Fruit fly (Drosophila melanogaster): ENCODE data around the gene CG5078.

DNA sequence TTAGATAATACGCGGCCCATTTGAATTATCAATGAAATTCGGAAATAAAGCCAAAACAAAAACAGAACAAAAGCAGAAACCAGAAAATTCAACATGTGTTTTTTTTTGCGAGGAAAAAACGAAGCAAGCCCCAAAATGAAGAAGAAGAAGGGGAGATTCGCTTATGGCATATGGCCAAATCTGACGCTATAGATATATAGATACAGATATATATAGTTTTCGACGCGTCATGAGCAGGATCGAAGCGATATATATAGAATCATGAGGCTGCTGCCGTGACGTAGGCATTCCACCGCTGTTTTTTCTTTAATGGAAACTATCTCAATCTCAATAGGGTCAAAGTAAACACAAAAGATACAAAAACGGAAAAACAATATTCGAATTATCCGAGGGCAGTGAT, 32.6 kb downstream of the CG5078 start:
- TF ChIP-seq ttk (optimal IDR thresholded peaks at IDR 0.05): no peak
- TF ChIP-seq Myc (optimal IDR thresholded peaks at IDR 0.05): no peak
- TF ChIP-seq Sin3A (optimal IDR thresholded peaks at IDR 0.05): no peak
- no peak for TF ChIP-seq h (optimal IDR thresholded peaks at IDR 0.05)
- no peak for TF ChIP-seq psq (optimal IDR thresholded peaks at IDR 0.05)
